Fruit fly (Drosophila melanogaster) whole organism, embryonic: Measurements from ENCODE around the gene Acp32CD.

ENCODE experiments used
- Bteb2 ChIP-seq: fragments of 200-800 bp; sonication (Bioruptor generic); optimal IDR thresholded peaks from 2 replicates; lab custom pipeline; 2016; ENCODE audit warnings: missing biosample characterization, missing genetic modification characterization
- CG11247 ChIP-seq: fragments of 200-800 bp; sonication (Bioruptor generic); IDR thresholded peaks from 2 replicates; pipeline ENCODE4 v1.3.6; 2022; ENCODE audit warnings: missing biosample characterization, missing genetic modification characterization
- CG11456 ChIP-seq: fragments of 200-800 bp; sonication (Bioruptor generic); IDR thresholded peaks from 3 replicates; pipeline ENCODE4 v1.3.6; 2022; ENCODE audit warnings: missing biosample characterization, missing genetic modification characterization
- CG11504 ChIP-seq: fragments of 200-800 bp; sonication (Bioruptor generic); optimal IDR thresholded peaks from 3 replicates; lab custom pipeline; 2019; ENCODE audit warnings: missing biosample characterization, mild to moderate bottlenecking, missing genetic modification characterization, moderate library complexity
- CG12104 ChIP-seq: fragments of 200-800 bp; sonication (Bioruptor generic); optimal IDR thresholded peaks from 3 replicates; lab custom pipeline; 2016; ENCODE audit warnings: missing biosample characterization, missing genetic modification characterization
- CG13424 ChIP-seq: fragments of 200-800 bp; sonication (Bioruptor generic); optimal IDR thresholded peaks from 2 replicates; lab custom pipeline; 2019; ENCODE audit warnings: missing biosample characterization, mild to moderate bottlenecking, missing genetic modification characterization, moderate library complexity
- CG14667 ChIP-seq: fragments of 200-800 bp; sonication (Bioruptor generic); IDR thresholded peaks from 2 replicates; pipeline ENCODE4 v1.3.6; 2022; ENCODE audit warnings: missing biosample characterization, missing genetic modification characterization
- CG14965 ChIP-seq: fragments of 200-800 bp; sonication (Bioruptor generic); optimal IDR thresholded peaks from 2 replicates; lab custom pipeline; 2016; ENCODE audit warnings: missing biosample characterization, missing genetic modification characterization, borderline replicate concordance
- CG15011 ChIP-seq: fragments of 200-800 bp; sonication (Bioruptor generic); optimal IDR thresholded peaks from 3 replicates; lab custom pipeline; 2018; ENCODE audit warnings: missing biosample characterization, mild to moderate bottlenecking, missing genetic modification characterization
- CG1602 ChIP-seq: fragments of 200-800 bp; sonication (Bioruptor generic); optimal IDR thresholded peaks from 3 replicates; lab custom pipeline; 2016; ENCODE audit warnings: missing biosample characterization, missing genetic modification characterization
- CG1647 ChIP-seq: fragments of 200-800 bp; sonication (Bioruptor generic); optimal IDR thresholded peaks from 3 replicates; lab custom pipeline; 2016; ENCODE audit warnings: missing biosample characterization, missing genetic modification characterization
- CG17385 ChIP-seq: fragments of 200-800 bp; sonication (Bioruptor generic); optimal IDR thresholded peaks from 3 replicates; lab custom pipeline; 2018; ENCODE audit warnings: missing biosample characterization, mild to moderate bottlenecking, missing genetic modification characterization
- CG7357 ChIP-seq: fragments of 200-800 bp; sonication (Bioruptor generic); IDR thresholded peaks from 3 replicates; pipeline ENCODE4 v1.3.6; 2022; ENCODE audit warnings: missing biosample characterization, missing genetic modification characterization
- CG7928 ChIP-seq: fragments of 200-800 bp; sonication (Bioruptor generic); optimal IDR thresholded peaks from 2 replicates; lab custom pipeline; 2017; ENCODE audit warnings: missing biosample characterization, mild to moderate bottlenecking, missing genetic modification characterization
- CG8089 ChIP-seq: fragments of 200-800 bp; sonication (Bioruptor generic); optimal IDR thresholded peaks from 3 replicates; lab custom pipeline; 2016; ENCODE audit warnings: missing biosample characterization, missing genetic modification characterization
- CG8281 ChIP-seq: fragments of 200-800 bp; sonication (Bioruptor generic); optimal IDR thresholded peaks from 2 replicates; lab custom pipeline; 2018; ENCODE audit warnings: missing biosample characterization, mild to moderate bottlenecking, missing genetic modification characterization, moderate library complexity
- CG9932 ChIP-seq: fragments of 200-800 bp; sonication (Bioruptor generic); IDR thresholded peaks from 2 replicates; pipeline ENCODE4 v1.3.6; 2022; ENCODE audit warnings: missing biosample characterization, missing genetic modification characterization
- Drgx ChIP-seq: fragments of 200-800 bp; sonication (Bioruptor generic); IDR thresholded peaks from 2 replicates; pipeline ENCODE4 v1.3.6; 2022; ENCODE audit warnings: missing biosample characterization, missing genetic modification characterization
- Ets65A ChIP-seq: fragments of 200-800 bp; sonication (Bioruptor generic); peaks from one replicate; lab custom pipeline; 2016; ENCODE audit warnings: missing biosample characterization, missing genetic modification characterization
- Fer2 ChIP-seq: fragments of 200-800 bp; sonication (Bioruptor generic); optimal IDR thresholded peaks from 2 replicates; lab custom pipeline; 2018; ENCODE audit warnings: missing biosample characterization, mild to moderate bottlenecking, missing genetic modification characterization, moderate library complexity
- H15 ChIP-seq: fragments of 200-800 bp; sonication (Bioruptor generic); IDR thresholded peaks from 3 replicates; pipeline ENCODE4 v1.3.6; 2022; ENCODE audit warnings: missing biosample characterization, missing genetic modification characterization
- HHEX ChIP-seq: fragments of 200-800 bp; sonication (Bioruptor generic); optimal IDR thresholded peaks from 3 replicates; lab custom pipeline; 2017; ENCODE audit warnings: missing biosample characterization, mild to moderate bottlenecking, missing genetic modification characterization, missing genetic modification reagents
- HLH54F ChIP-seq: fragments of 200-800 bp; sonication (Bioruptor generic); optimal IDR thresholded peaks from 3 replicates; lab custom pipeline; 2016; ENCODE audit warnings: missing biosample characterization, missing genetic modification characterization
- Med ChIP-seq: fragments of 200-800 bp; sonication (Bioruptor generic); peaks from one replicate; lab custom pipeline; 2016; ENCODE audit warnings: missing biosample characterization, missing genetic modification characterization, mild to moderate bottlenecking, inconsistent platforms, moderate library complexity
- NC2β ChIP-seq: fragments of 200-800 bp; sonication (Bioruptor generic); optimal IDR thresholded peaks from 2 replicates; lab custom pipeline; 2016; ENCODE audit warnings: missing biosample characterization, missing genetic modification characterization
- Tbp ChIP-seq: fragments of >200 bp; optimal IDR thresholded peaks from 2 replicates; lab custom pipeline; 2018; ENCODE audit warnings: missing biosample characterization, missing genetic modification characterization
- chinmo ChIP-seq: fragments of 200-800 bp; sonication (Bioruptor generic); IDR thresholded peaks from 4 replicates; pipeline ENCODE4 v1.3.6; 2022; ENCODE audit warnings: missing biosample characterization, missing genetic modification characterization; ENCODE audit not compliant: partially characterized antibody
- ci ChIP-seq: fragments of 200-800 bp; sonication (Bioruptor generic); IDR thresholded peaks from 3 replicates; pipeline ENCODE4 v1.3.6; 2022; ENCODE audit warnings: missing biosample characterization, missing genetic modification characterization
- crol ChIP-seq: fragments of 200-800 bp; sonication (Bioruptor generic); IDR thresholded peaks from 2 replicates; pipeline ENCODE4 v1.3.6; 2022; ENCODE audit warnings: missing biosample characterization, missing genetic modification characterization
- ems ChIP-seq: fragments of 200-800 bp; sonication (Bioruptor generic); optimal IDR thresholded peaks from 3 replicates; lab custom pipeline; 2016; ENCODE audit warnings: missing biosample characterization, missing genetic modification characterization
- grau ChIP-seq: fragments of 200-800 bp; optimal IDR thresholded peaks from 3 replicates; lab custom pipeline; 2019; ENCODE audit warnings: missing biosample characterization, mild to moderate bottlenecking, missing genetic modification characterization, moderate library complexity
- grn ChIP-seq: fragments of 200-800 bp; sonication (Bioruptor generic); optimal IDR thresholded peaks from 3 replicates; lab custom pipeline; 2017; ENCODE audit warnings: missing biosample characterization, missing genetic modification characterization
- gsb-n ChIP-seq: fragments of 200-800 bp; sonication (Bioruptor generic); optimal IDR thresholded peaks from 3 replicates; lab custom pipeline; 2018; ENCODE audit warnings: missing biosample characterization, mild to moderate bottlenecking, missing genetic modification characterization
- h ChIP-seq: fragments of >200 bp; optimal IDR thresholded peaks from 2 replicates; lab custom pipeline; 2017
- hkb ChIP-seq, 2 experiments: fragments of 200-800 bp in 1 of 2; fragments of >200 bp in 1 of 2; sonication (Bioruptor generic) in 1 of 2; IDR thresholded peaks in 1 of 2; optimal IDR thresholded peaks in 1 of 2; 2 replicates each; pipeline versions ENCODE4 v1.3.6 to Lab custom; 2017 to 2022; ENCODE audit warnings: missing biosample characterization in 1 of 2, missing genetic modification characterization in 1 of 2
- jumu ChIP-seq: fragments of 200-800 bp; sonication (Bioruptor generic); optimal IDR thresholded peaks from 3 replicates; lab custom pipeline; 2016; ENCODE audit warnings: missing biosample characterization, missing genetic modification characterization
- klu ChIP-seq: fragments of 200-800 bp; sonication (Bioruptor generic); IDR thresholded peaks from 2 replicates; pipeline ENCODE4 v1.3.6; 2022; ENCODE audit warnings: missing biosample characterization, missing genetic modification characterization
- kni ChIP-seq: fragments of 200-800 bp; sonication (Bioruptor generic); optimal IDR thresholded peaks from 3 replicates; lab custom pipeline; 2017; ENCODE audit warnings: mild to moderate bottlenecking, missing biosample characterization, missing genetic modification reagents, missing genetic modification characterization
- lmd ChIP-seq: fragments of 200-800 bp; sonication (Bioruptor generic); IDR thresholded peaks from 2 replicates; pipeline ENCODE4 v1.3.6; 2022; ENCODE audit warnings: missing biosample characterization, missing genetic modification characterization
- luna ChIP-seq: fragments of 200-800 bp; sonication (Bioruptor generic); optimal IDR thresholded peaks from 2 replicates; lab custom pipeline; 2016; ENCODE audit warnings: missing biosample characterization, missing genetic modification characterization
- nerfin-2 ChIP-seq: fragments of 200-800 bp; sonication (Bioruptor generic); IDR thresholded peaks from 2 replicates; pipeline ENCODE4 v1.3.6; 2022; ENCODE audit warnings: missing biosample characterization, missing genetic modification characterization; ENCODE audit not compliant: partially characterized antibody
- sc ChIP-seq, 3 experiments: fragments of >200 bp in 2 of 3; fragments of 200-800 bp in 1 of 3; sonication (Bioruptor generic) in 1 of 3; optimal IDR thresholded peaks; 2 replicates in 2 of 3; 3 replicates in 1 of 3; lab custom pipeline; 2017; ENCODE audit warnings: mild to moderate bottlenecking in 1 of 3, missing biosample characterization in 1 of 3, missing genetic modification characterization in 1 of 3, missing genetic modification reagents in 1 of 3
- sisA ChIP-seq: fragments of 200-800 bp; sonication (Bioruptor generic); IDR thresholded peaks from 2 replicates; pipeline ENCODE4 v1.3.6; 2022; ENCODE audit warnings: missing biosample characterization, missing genetic modification characterization
- sug ChIP-seq: fragments of 200-800 bp; optimal IDR thresholded peaks from 2 replicates; lab custom pipeline; 2019; ENCODE audit warnings: missing biosample characterization, mild to moderate bottlenecking, missing genetic modification characterization, moderate library complexity
- ttk ChIP-seq: fragments of 200-800 bp; sonication (Bioruptor generic); IDR thresholded peaks from 2 replicates; pipeline ENCODE4 v2.1.2; 2022; ENCODE audit warnings: missing biosample characterization, missing genetic modification characterization
- tup ChIP-seq: fragments of 200-800 bp; sonication (Bioruptor generic); optimal IDR thresholded peaks from 2 replicates; lab custom pipeline; 2016; ENCODE audit warnings: missing biosample characterization, mild to moderate bottlenecking, missing genetic modification characterization, moderate library complexity
- vvl ChIP-seq: fragments of 200-800 bp; sonication (Bioruptor generic); IDR thresholded peaks from 2 replicates; pipeline ENCODE4 v1.3.6; 2022; ENCODE audit warnings: missing biosample characterization, missing genetic modification characterization

Acp32CD gene

DNA sequence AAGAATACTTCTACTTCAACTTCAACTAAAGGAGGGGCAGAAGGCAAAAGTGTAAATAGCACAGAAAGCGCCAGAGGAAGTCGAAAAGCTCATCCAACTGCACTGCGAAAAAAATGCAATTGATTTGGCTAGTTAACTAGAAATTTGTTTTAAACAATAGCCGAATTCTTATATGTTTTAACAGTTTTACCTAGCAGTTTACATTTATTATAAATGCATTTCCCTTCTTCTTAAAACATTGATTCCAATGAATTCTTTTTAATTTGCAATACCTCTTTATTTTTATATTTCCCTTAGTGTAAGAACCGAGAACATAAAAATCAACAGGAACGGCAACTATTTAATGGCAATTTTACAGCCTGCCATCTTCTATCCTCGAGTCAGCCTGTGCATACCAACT is 32.9 kb downstream of the Acp32CD start:
- TF ChIP-seq ems (GFP tag; lab: Kevin White, UChicago): no peak
- no peak for TF ChIP-seq lmd (GFP tag; lab: Robert Waterston, UW)
- TF ChIP-seq sisA (GFP tag; lab: Robert Waterston, UW): no peak
- TF ChIP-seq grn (GFP tag; lab: Kevin White, UChicago): no peak
- no peak for TF ChIP-seq CG15011 (GFP tag; lab: Kevin White, UChicago)
- no peak for TF ChIP-seq hkb (optimal IDR thresholded peaks at IDR 0.05; lab: Kevin White, UChicago)
- no peak for TF ChIP-seq hkb (GFP tag; IDR thresholded peaks at IDR 0.05; lab: Robert Waterston, UW)
- no peak for TF ChIP-seq CG1647 (GFP tag; lab: Kevin White, UChicago)
- no peak for TF ChIP-seq CG12104 (GFP tag; lab: Kevin White, UChicago)
- TF ChIP-seq sug (tag; lab: Kevin White, UChicago): no peak
- no peak for TF ChIP-seq luna (GFP tag; lab: Kevin White, UChicago)
- TF ChIP-seq ci (GFP tag; lab: Robert Waterston, UW): no peak
- no peak for TF ChIP-seq jumu (GFP tag; lab: Kevin White, UChicago)
- no peak for TF ChIP-seq CG11504
- TF ChIP-seq Bteb2 (GFP tag; lab: Kevin White, UChicago): no peak
- TF ChIP-seq NC2β (GFP tag; lab: Kevin White, UChicago): no peak
- TF ChIP-seq, all 482 proteins: peak for 0

DNA sequence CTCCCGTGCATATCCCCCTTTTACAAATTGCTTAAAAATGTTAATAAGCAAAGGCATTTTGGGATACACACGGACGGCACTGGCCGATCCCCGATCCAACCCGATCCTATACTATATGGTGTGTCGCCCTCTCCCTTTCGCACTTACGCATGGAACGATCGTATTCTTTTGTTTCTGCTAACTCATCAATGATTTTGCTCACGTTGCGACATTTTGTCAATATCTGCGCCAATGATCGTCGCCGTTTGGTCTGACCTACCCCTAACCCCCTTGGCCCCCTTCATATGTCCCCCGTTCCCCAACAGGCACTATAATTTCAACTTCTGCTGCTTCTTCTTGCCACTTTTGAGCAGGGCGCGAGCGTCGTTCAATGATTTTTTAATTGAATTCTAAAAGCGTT is 34.3 kb downstream of the Acp32CD start:
- TF ChIP-seq CG14667 (GFP tag; lab: Robert Waterston, UW) (no peak), chinmo (GFP tag; lab: Robert Waterston, UW) (0 out of 4 replicates have a peak, but pooled peaks have one; percentile 11), kni (peak; percentile 29), CG1602 (GFP tag; lab: Kevin White, UChicago) (no peak), CG17385 (GFP tag; lab: Kevin White, UChicago) (peak; percentile 15), vvl (GFP tag; lab: Robert Waterston, UW) (peak; percentile 59), CG8281 (tag; lab: Kevin White, UChicago) (peak; percentile 52), crol (peak; percentile 59)

dm6 chr2L:11051644-11052492 is 36.4 kb downstream of the Acp32CD start:
- peak; percentile 56 for TF ChIP-seq Med
- peak; percentile 13 for TF ChIP-seq Ets65A (GFP tag; lab: Kevin White, UChicago)
- no peak for TF ChIP-seq CG14965
- TF ChIP-seq H15 (GFP tag; lab: Robert Waterston, UW): no peak
- 0 out of 3 replicates have a peak, but pooled peaks have one; percentile 18 for TF ChIP-seq CG7357 (GFP tag; lab: Robert Waterston, UW)
- TF ChIP-seq sc (optimal IDR thresholded peaks at IDR 0.05; lab: Kevin White, UChicago): no peak
- no peak for TF ChIP-seq sc (GFP tag; optimal IDR thresholded peaks at IDR 0.05; lab: Kevin White, UChicago)
- no peak for TF ChIP-seq CG11247
- TF ChIP-seq lmd (GFP tag; lab: Robert Waterston, UW): no peak
- no peak for TF ChIP-seq CG7928 (GFP tag; lab: Kevin White, UChicago)
- 0 out of 2 replicates have a peak, but pooled peaks have one; percentile 17 for TF ChIP-seq klu
- TF ChIP-seq ttk (GFP tag; lab: Robert Waterston, UW): no peak
- peak; percentile 44; the same call in 1 of the 2 replicates for TF ChIP-seq CG9932
- TF ChIP-seq grau (tag; lab: Kevin White, UChicago): peak; percentile 41
- no peak for TF ChIP-seq CG8089
- TF ChIP-seq nerfin-2 (GFP tag; lab: Robert Waterston, UW): 0 out of 2 replicates have a peak, but pooled peaks have one; percentile 10
- TF ChIP-seq h (lab: Kevin White, UChicago): no peak
- no peak for TF ChIP-seq Drgx (GFP tag; lab: Robert Waterston, UW)
- no peak for TF ChIP-seq HHEX (GFP tag; lab: Kevin White, UChicago)
- no peak for TF ChIP-seq CG13424 (tag; lab: Kevin White, UChicago)
- no peak for TF ChIP-seq Fer2 (tag; lab: Kevin White, UChicago)
- TF ChIP-seq CG11456: 0 out of 3 replicates have a peak, but pooled peaks have one; percentile 37
- no peak for TF ChIP-seq HLH54F (GFP tag; lab: Kevin White, UChicago)
- TF ChIP-seq tup: no peak
- no peak for TF ChIP-seq Tbp (GFP tag; lab: Kevin White, UChicago)
- TF ChIP-seq gsb-n (tag; lab: Kevin White, UChicago): no peak
